Worm (Caenorhabditis elegans): ENCODE measurements around the gene abch-1.

DNA sequence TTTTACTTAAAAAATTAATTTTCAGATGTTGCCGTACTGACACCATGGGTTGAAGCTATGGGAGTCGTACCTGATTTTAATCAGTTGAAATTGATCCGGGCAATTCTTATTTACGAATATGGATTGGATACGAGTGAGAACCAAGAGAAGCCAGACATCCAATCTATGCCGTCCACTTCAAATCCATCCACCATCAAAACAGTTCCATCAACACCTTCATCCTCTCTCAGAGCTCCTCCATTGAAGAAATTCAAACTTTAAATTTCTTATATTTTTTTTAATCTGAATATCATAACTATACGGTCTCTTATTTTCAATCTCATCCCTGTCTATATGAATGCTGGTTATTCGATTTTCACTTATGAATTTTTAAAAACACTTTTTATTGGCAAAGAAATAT lies 27.5 kb upstream of the abch-1 start:
- TF ChIP-seq hmbx-1 (tag; optimal IDR thresholded peaks at IDR 0.05) (no peak), ama-1 (optimal IDR thresholded peaks at IDR 0.05) (no peak), hnd-1 (tag; optimal IDR thresholded peaks at IDR 0.05) (no peak), aly-1 (tag; optimal IDR thresholded peaks at IDR 0.05) (no peak), tra-4 (tag; optimal IDR thresholded peaks at IDR 0.05) (no peak), hmg-4 (GFP tag; optimal IDR thresholded peaks at IDR 0.05) (no peak), pes-1 (GFP tag; IDR thresholded peaks at IDR 0.05) (no peak), flt-1 (GFP tag; IDR thresholded peaks at IDR 0.05) (no peak), tbx-37 (GFP tag; conservative IDR thresholded peaks at IDR 0.05) (no peak)

Measured in whole organism, early embryonic.